Fruit fly (Drosophila melanogaster) whole organism, pupa: ENCODE data around the gene cindr.

ENCODE experiments used
- CG12605 ChIP-seq: fragments of 200-800 bp; sonication (Bioruptor generic); IDR thresholded peaks from 2 replicates; pipeline ENCODE4 v1.3.6; 2022; ENCODE audit warnings: missing biosample characterization, missing genetic modification characterization
- CG13204 ChIP-seq: fragments of 200-800 bp; sonication (Bioruptor generic); optimal IDR thresholded peaks from 2 replicates; lab custom pipeline; 2018; ENCODE audit warnings: missing biosample characterization, mild to moderate bottlenecking, missing genetic modification characterization, moderate library complexity
- CG14655 ChIP-seq: fragments of 200-800 bp; sonication (Bioruptor generic); optimal IDR thresholded peaks from 3 replicates; lab custom pipeline; 2017; ENCODE audit warnings: mild to moderate bottlenecking, missing biosample characterization, missing genetic modification reagents, missing genetic modification characterization
- CG15710 ChIP-seq: fragments of 200-800 bp; sonication (Bioruptor generic); optimal IDR thresholded peaks from 2 replicates; lab custom pipeline; 2018; ENCODE audit warnings: missing biosample characterization, mild to moderate bottlenecking, missing genetic modification characterization, moderate library complexity
- CG17806 ChIP-seq: fragments of 200-800 bp; sonication (Bioruptor generic); optimal IDR thresholded peaks from 2 replicates; lab custom pipeline; 2018; ENCODE audit warnings: missing biosample characterization, mild to moderate bottlenecking, missing genetic modification characterization, moderate library complexity
- CG32121 ChIP-seq: fragments of 200-800 bp; sonication (Bioruptor generic); IDR thresholded peaks from 2 replicates; pipeline ENCODE4 v1.3.6; 2022; ENCODE audit warnings: missing biosample characterization, missing genetic modification characterization
- CG4496 ChIP-seq: fragments of 200-800 bp; sonication (Bioruptor generic); IDR thresholded peaks from 3 replicates; pipeline ENCODE4 v1.3.6; 2022; ENCODE audit warnings: missing biosample characterization, missing genetic modification characterization
- CG9948 ChIP-seq: fragments of 200-800 bp; sonication (Bioruptor generic); optimal IDR thresholded peaks from 2 replicates; lab custom pipeline; 2018; ENCODE audit warnings: missing biosample characterization, mild to moderate bottlenecking, missing genetic modification characterization, moderate library complexity
- D1 ChIP-seq: fragments of 200-800 bp; sonication (Bioruptor generic); optimal IDR thresholded peaks from 2 replicates; lab custom pipeline; 2018; ENCODE audit warnings: missing biosample characterization, mild to moderate bottlenecking, missing genetic modification characterization, moderate library complexity
- Ets98B ChIP-seq: fragments of 200-800 bp; sonication (Bioruptor generic); IDR thresholded peaks from 2 replicates; pipeline ENCODE4 v1.3.6; 2022; ENCODE audit warnings: missing biosample characterization, missing genetic modification characterization
- Pif1B ChIP-seq: fragments of 200-800 bp; sonication (Bioruptor generic); optimal IDR thresholded peaks from 3 replicates; lab custom pipeline; 2016; ENCODE audit warnings: missing biosample characterization, missing genetic modification characterization
- Snoo ChIP-seq: fragments of 200-800 bp; sonication (Bioruptor generic); optimal IDR thresholded peaks from 3 replicates; lab custom pipeline; 2017; ENCODE audit warnings: missing biosample characterization, mild to moderate bottlenecking, missing genetic modification characterization, inconsistent platforms
- fd96Ca ChIP-seq: fragments of 200-800 bp; sonication (Bioruptor generic); IDR thresholded peaks from 3 replicates; pipeline ENCODE4 v1.3.6; 2022; ENCODE audit warnings: missing biosample characterization, missing genetic modification characterization
- gl ChIP-seq: fragments of 200-800 bp; sonication (Bioruptor generic); optimal IDR thresholded peaks from 2 replicates; lab custom pipeline; 2018; ENCODE audit warnings: missing biosample characterization, mild to moderate bottlenecking, missing genetic modification characterization

- TF ChIP-seq gl (tag; lab: Kevin White, UChicago) (no peak), fd96Ca (GFP tag; lab: Robert Waterston, UW) (no peak), CG9948 (tag; lab: Kevin White, UChicago) (no peak), CG17806 (tag; lab: Kevin White, UChicago) (no peak), CG32121 (no peak), Ets98B (GFP tag; lab: Robert Waterston, UW) (no peak), CG15710 (tag; lab: Kevin White, UChicago) (no peak), Snoo (tag; lab: Kevin White, UChicago) (no peak), CG13204 (GFP tag; lab: Kevin White, UChicago) (no peak), CG12605 (no peak), CG4496 (GFP tag; lab: Robert Waterston, UW) (no peak), Pif1B (GFP tag; lab: Kevin White, UChicago) (no peak), D1 (tag; lab: Kevin White, UChicago) (no peak), CG14655 (GFP tag; lab: Kevin White, UChicago) (no peak)
Observed at dm6 chr3R:30855176-30855575, 46.8 kb downstream of the cindr start.
